Fruit fly (Drosophila melanogaster) whole organism, larva: ENCODE measurements around the gene ph-d.

Experiments used
- noc ChIP-seq: fragments of 200-800 bp; sonication (Bioruptor generic); optimal IDR thresholded peaks from 3 replicates; lab custom pipeline; 2019; ENCODE audit warnings: missing biosample characterization, mild to moderate bottlenecking, missing genetic modification characterization, moderate library complexity

The ph-d gene

DNA sequence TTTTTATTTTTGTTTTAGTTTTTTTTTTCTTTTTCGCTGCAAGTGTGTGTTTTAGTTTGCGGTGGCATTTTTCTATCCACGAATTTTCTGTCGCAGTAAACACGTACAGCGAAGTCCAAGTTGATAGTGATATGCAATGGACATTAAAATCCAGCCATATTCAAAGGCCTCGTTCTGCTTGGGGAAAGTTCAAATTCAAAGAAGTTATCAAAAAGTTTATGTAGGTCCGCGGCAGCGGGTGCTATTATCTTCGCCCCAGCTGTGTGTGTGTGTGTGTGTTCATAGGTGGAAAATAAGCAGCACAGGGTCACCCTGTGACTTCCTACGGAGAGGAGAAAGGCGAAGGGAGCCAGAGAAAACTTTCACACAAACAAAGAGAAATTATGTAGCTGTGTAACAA is 35.6 kb downstream of the ph-d start:
- TF ChIP-seq noc (tag; lab: Kevin White, UChicago): peak; percentile 18

DNA sequence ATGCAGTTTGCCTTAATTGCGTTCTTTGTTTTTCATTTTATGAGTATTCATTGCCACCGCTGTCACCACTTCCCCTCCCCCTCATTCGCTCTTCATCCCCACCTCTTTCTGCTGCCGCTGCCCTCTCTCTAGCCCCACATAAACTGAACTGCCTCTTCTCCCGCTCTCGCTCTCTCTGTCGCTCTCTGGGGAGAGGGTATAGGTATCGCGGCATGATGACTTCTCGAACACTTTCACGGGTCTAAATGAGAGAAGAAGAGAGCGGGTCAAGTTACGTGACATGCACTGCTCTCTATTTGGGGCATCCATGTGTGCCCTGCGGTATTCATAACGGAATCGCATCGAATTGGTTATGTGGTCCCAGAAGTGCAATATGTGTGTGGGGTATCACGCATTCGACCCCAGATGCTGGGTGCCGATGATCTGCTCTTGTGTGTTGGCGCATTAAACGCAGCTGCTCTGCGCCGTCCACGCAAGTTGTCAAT is 39.4 kb downstream of the ph-d start:
- TF ChIP-seq noc (tag; lab: Kevin White, UChicago): peak; percentile 43

- TF ChIP-seq noc (tag; lab: Kevin White, UChicago): peak; percentile 91
These were observed 40.0 kb downstream of the ph-d start for dm6 chrX:2083109-2083508.

dm6 chrX:2081848-2082365 is 41.2 kb downstream of the ph-d start:
- no peak for TF ChIP-seq noc (tag; lab: Kevin White, UChicago)

dm6 chrX:2080367-2080927 is 42.6 kb downstream of the ph-d start, which contains the start of the genes CG16903 and Unc-76:
TSS of gene CG16903 (minus strand) at chrX:2080405.
TSS of gene Unc-76 (plus strand) at chrX:2080610.
- peak; percentile 45 for TF ChIP-seq noc (tag; lab: Kevin White, UChicago)

DNA sequence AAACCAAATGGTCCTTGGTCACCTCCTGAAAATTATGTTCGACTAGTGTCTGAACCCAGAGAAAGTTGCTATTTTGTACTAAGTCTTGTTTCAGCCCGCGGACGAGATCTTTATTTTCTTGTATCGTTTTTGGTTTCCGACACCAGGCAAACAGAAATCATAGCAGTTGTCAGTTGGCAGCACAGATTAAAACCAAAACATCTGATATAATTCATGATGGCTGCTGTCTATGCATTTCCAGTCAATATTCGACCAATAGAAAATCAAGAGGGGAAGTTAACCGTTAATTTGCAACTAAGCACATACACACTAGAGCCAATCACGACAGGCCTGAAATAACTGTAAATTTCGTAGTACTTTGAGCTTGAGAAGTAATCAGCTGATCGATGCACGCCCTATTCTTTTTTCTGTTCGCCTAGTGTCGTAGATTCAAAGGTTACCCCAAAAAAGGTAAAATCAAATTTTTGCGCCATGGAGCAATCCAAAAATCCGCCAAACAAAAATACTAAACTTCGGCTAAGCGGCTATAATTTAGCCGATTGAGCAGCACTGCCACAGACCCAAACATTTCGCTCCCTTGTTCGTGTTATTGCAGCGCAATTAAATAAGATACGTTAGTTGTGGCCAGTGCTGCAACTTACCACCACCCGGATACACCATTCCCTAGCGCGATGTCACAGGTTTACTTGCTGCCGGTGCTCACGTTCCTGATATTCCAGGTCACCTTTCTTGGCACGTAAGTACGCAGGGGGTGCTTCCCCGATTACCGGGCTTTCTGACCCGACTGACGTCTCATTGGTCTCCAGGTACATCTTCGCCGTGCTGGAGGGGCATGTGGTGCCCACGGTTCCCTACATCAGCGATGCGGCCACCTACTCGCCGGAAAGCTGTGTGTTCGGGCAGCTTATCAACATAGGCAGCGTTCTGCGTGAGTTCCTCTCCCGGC is 46.4 kb downstream of the ph-d start, which contains the start of gene CG4025:
Gene CG4025 (plus strand): TSS at position 555 of the 946 bp plus-strand sequence.
- TF ChIP-seq noc (tag; lab: Kevin White, UChicago): no peak

DNA sequence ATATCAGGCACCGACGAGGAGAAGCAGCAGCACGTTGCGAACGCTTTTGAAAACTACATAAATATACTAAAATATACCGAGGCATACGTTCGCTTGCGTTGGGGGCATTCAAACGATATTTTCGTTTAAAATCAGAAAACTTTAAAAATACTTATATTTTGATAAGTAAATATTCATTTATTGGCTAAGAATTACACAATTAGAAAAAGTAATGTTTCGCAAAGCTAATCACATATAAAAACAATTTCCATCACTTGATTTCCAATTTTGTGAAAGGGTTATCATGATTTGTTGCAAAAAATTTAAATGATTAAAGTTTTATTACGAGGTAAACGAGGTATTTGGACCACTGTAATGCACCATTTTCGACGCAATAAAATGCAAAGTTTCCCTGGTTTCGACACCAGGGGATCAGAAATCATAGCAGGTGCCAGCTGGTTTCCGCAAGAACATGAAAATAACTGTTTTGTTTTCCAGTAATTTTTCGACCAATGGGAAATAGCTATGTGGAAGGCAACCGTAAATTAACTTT is 47.2 kb downstream of the ph-d start, which contains the start of gene CG4045:
Gene CG4045 (minus strand): TSS at position 55 of the 532 bp plus-strand sequence.
- no peak for TF ChIP-seq noc (tag; lab: Kevin White, UChicago)

DNA sequence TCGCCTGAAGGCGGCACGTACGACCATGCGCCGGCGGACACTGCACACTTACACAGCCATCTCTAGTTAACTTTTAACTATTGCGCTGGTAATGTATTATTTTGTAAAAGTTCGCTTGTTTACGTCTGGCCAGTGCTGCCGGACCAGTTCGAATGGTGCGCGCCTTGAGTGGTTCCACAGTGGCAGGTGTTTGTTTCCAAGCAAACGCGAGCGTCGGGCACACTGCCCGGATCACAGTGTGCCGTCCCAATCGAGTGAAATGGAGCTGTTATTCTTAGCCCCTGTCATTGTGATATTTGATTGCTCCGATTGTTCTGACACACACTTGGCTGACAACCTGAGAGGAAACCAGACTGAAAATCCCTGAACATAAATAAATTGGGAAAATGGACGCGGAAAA is 49.8 kb downstream of the ph-d start, which contains the start of gene CG4199:
Gene CG4199 (minus strand): TSS at position 159 of the 400 bp plus-strand sequence.
- no peak for TF ChIP-seq noc (tag; lab: Kevin White, UChicago)

DNA sequence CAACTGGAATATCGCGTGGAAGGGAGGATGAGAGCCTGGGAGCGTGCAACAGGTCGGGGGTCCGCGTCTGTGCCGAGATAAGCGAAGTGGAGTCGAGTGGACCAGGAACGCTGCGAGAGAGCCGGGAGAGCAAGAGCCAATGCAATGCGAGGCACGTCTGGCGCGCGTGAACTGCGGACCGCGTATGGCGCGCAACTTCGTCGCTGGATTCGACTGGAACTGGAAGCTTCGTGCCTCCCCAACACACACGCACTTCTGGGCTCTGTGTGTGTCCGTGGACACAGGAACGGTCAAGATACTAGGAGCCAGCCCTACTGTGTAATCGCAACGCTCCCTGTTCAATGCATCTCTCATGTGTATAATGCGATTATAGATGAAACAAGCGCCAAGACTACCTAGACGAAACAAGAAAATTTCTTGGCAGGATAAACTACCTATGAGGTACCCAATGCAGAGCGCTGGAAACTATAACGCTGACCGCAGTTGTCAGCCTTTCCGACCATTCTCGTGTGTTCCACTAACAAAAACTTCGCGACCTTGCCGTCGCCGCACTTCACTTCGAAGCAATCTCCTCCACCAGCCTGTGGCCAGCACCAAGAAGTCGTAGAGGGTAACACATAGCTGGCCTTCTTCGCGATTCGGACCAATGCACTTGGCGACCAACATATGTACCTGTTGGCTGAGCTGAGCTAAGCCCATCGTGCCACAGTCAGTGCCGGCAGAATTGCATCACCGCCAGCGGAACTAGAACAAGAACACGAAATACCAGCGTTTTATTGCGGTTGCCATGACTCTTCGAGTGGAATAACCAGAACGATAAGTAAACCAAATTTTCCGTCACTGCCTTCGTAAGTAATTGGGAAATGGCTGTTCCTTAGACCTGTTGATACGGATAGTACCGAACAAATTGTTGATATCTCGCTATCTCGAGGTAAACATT is 50.9 kb downstream of the ph-d start, which contains the start of gene Rtca:
Gene Rtca (plus strand): TSS at position 536 of the 940 bp plus-strand sequence.
- TF ChIP-seq noc (tag; lab: Kevin White, UChicago): peak; percentile 66

DNA sequence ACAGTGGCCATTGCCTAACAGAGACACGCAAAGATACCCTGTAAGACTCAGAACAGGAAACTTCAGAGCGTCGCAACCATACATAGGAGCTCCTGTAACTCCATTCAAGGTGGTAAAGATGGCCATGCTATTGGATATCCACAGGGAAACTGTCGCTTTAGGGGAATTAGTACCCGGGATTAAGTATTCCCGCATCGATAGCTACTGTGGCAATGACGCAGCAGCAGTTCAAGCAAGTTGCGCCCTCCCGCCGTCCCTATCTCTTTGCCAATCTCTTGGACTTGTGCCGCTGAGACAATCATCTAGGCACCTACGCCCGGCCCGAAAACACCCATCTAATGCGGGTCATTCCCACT is 52.4 kb downstream of the ph-d start:
- peak; percentile 84 for TF ChIP-seq noc (tag; lab: Kevin White, UChicago)

- TF ChIP-seq noc (tag; lab: Kevin White, UChicago): peak; percentile 6
These were observed 53.0 kb downstream of the ph-d start for dm6 chrX:2069787-2070707.

- TF ChIP-seq noc (tag; lab: Kevin White, UChicago): no peak
These were observed 54.8 kb downstream of the ph-d start, which contains the start of gene CG4194 for dm6 chrX:2068292-2068691. TSS of gene CG4194 (plus strand) at chrX:2068592.

DNA sequence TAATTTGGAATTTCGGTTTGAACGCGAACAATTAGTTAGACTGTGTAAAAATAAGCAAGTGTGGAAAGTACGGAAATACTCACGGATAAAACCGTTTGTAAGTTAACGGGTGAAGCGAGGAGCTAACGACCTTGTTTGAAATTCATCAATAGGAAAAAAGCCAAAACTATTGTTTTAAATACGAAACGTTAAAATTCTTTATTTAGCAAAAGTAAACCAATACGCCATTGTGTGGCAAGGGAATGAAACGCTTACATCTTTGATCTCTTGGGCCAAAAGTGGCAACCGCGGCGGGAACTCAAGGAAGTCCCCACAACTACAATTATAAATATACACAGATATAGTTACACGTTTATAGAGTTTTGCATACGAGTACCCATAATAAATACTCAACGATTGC is 56.8 kb downstream of the ph-d start, which contains the start of gene CG14054:
Gene CG14054 (minus strand): TSS at position 101 of the 400 bp plus-strand sequence.
- TF ChIP-seq noc (tag; lab: Kevin White, UChicago): no peak
